Fruit fly (Drosophila melanogaster): ENCODE results near the gene sina.

Gene sina

DNA sequence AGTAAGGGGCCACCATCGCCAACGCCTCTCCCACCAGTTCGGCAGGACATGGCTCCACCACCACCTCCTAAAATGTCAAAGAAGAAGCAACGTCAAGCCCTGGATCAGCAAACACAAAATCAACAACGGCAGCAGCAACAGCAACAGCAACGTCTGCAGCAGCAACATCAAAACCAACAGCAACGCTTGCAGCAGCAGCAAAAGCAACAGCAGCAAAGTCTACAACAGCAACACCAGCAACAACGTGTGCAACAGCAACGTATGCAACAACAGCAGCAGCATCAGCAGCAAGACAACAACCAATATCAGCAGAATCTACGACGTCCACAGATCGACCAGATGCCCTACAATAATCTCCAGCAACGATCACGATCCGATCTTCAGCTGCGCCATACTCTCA is 2.0 kb upstream of the sina start:
- TF ChIP-seq Hr83 (GFP tag; optimal IDR thresholded peaks at IDR 0.05; ENCODE audit: poor library complexity, severe bottlenecking) (no peak), Dif (GFP tag; optimal IDR thresholded peaks at IDR 0.05; ENCODE audit: partially characterized antibody) (no peak), Dfd (GFP tag; optimal IDR thresholded peaks at IDR 0.05) (peak; percentile 90), Hr78 (GFP tag; optimal IDR thresholded peaks at IDR 0.05) (no peak)

DNA sequence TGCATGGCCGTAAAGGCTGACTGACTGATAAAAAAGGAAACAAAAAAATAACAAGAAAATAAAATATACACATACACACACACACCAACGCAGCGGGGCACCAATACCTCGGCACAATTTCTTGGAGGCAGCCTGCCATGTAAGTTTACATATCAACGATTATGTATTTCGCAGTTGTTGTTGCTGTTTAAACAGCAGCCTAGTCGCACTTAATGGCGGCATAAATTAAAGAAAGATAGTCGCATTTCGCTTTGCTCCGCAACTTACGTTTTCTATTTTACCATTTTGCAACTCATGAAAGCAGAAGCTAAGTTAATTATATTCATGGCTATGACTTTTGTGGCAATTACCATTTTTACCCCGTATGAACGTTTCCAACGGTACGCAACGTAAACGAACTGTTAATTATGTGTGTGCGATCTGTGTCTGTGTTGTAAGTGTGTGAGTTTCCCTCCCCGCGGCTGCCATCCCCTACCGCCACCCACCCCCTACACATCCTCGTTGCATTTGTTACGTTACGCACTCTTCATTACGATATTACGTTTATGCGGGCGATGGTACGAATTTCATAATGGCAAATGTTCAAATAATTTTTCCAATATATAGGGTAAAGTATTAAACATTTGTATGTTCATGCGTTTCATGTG is 959 bp downstream of the sina start:
- TF ChIP-seq CG32264 (GFP tag; optimal IDR thresholded peaks at IDR 0.05) = no peak

DNA sequence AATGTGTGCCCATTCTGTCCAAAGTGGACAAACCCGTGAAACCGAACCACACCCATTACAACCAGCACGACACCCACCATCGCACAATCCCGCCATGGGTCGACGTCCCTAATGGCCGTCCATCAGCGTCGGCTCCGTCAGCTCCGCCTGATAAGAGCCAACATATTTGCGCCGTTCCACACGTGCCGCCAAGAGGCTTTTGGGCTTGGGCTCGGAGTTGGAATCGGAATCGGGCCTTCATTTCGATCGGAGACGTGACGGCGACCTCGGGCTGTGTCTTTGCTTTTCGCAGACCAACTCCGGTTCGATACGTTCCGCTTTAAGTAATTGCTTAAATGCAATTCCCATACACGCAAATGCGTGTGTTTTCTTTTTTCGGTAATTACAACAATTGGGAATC is 1.7 kb downstream of the sina start:
- TF ChIP-seq dsf (GFP tag; optimal IDR thresholded peaks at IDR 0.05; ENCODE audit: borderline replicate concordance) (no peak), Dfd (GFP tag; optimal IDR thresholded peaks at IDR 0.05) (no peak), rgr (GFP tag; optimal IDR thresholded peaks at IDR 0.05) (no peak), Rel (GFP tag; optimal IDR thresholded peaks at IDR 0.05) (no peak), Rel (tag; optimal IDR thresholded peaks at IDR 0.05) (no peak), ey (GFP tag; optimal IDR thresholded peaks at IDR 0.05) (no peak), jim (GFP tag; optimal IDR thresholded peaks at IDR 0.05) (no peak), sv (GFP tag; optimal IDR thresholded peaks at IDR 0.05) (no peak), Hr78 (GFP tag; optimal IDR thresholded peaks at IDR 0.05) (no peak), foxo (GFP tag; optimal IDR thresholded peaks at IDR 0.05) (no peak), brk (GFP tag; optimal IDR thresholded peaks at IDR 0.05) (no peak), CrebA (GFP tag; optimal IDR thresholded peaks at IDR 0.05; ENCODE audit: borderline replicate concordance) (no peak)

DNA sequence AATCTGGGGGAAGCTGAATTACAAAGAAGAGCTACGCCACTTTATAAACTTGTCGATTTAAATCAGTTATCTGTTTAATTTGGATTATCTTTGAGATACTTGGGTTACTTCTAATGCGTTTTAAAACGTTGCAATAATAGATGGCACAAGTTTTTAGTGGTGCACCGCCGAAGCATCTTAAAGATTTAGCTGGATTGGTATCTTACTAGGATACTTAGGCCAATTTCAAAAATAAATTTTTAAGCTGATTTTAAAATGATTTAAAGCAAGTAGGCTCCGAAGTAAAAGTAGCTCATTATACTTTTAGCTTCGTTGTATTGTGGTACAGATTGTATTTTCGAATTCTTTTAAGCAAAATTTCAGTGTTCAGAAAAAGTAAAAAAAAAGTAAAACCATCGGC is 5.2 kb downstream of the sina start, which contains the start of gene sinah:
TSS of gene sinah (plus strand) at position 301 of the 400 bp plus-strand sequence.
- no peak for TF ChIP-seq Vsx2 (GFP tag; optimal IDR thresholded peaks at IDR 0.05; ENCODE audit: partially characterized antibody)
- no peak for TF ChIP-seq N (GFP tag; optimal IDR thresholded peaks at IDR 0.05)
- no peak for TF ChIP-seq ey (GFP tag; optimal IDR thresholded peaks at IDR 0.05)
- TF ChIP-seq psq (GFP tag; optimal IDR thresholded peaks at IDR 0.05) = no peak
- no peak for TF ChIP-seq HLH106 (tag; optimal IDR thresholded peaks at IDR 0.05)
- no peak for TF ChIP-seq dl (GFP tag; optimal IDR thresholded peaks at IDR 0.05; ENCODE audit: insufficient read depth in 1 of 2, partially characterized antibody in 2 of 2)
- no peak for TF ChIP-seq Dif (GFP tag; optimal IDR thresholded peaks at IDR 0.05; ENCODE audit: partially characterized antibody)
- no peak for TF ChIP-seq brk (GFP tag; optimal IDR thresholded peaks at IDR 0.05)
- TF ChIP-seq sv (GFP tag; optimal IDR thresholded peaks at IDR 0.05) = no peak
- no peak for TF ChIP-seq br (GFP tag; optimal IDR thresholded peaks at IDR 0.05)
- no peak for TF ChIP-seq dsf (GFP tag; optimal IDR thresholded peaks at IDR 0.05; ENCODE audit: borderline replicate concordance)
- no peak for TF ChIP-seq OdsH (GFP tag; optimal IDR thresholded peaks at IDR 0.05)
- no peak for TF ChIP-seq tai (GFP tag; optimal IDR thresholded peaks at IDR 0.05)
- no peak for TF ChIP-seq usp (GFP tag; optimal IDR thresholded peaks at IDR 0.05)
- no peak for TF ChIP-seq woc (GFP tag; optimal IDR thresholded peaks at IDR 0.05)

DNA sequence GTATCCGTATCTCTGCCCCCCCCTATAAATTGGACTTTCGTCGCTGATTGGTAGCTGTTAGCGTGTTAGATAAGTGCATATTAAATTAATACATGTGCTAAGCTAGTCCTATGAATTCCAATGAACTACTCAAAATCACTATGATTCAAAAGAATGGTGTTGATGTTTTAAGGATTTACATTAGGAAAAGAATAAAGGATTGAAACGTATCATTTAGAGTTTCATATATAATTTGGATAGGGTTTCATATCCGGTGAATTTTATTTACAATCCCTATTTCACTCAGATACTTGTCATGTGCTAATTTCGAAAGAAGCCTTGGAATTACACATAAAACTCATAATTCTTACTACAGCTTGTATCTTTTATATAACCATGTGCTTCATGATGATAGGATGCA is 6.8 kb downstream of the sina start, which contains the start of gene CG13029:
TSS of gene CG13029 (plus strand) at position 301 of the 400 bp plus-strand sequence.
- TF ChIP-seq tai (GFP tag; optimal IDR thresholded peaks at IDR 0.05) (no peak), Sp1 (GFP tag; optimal IDR thresholded peaks at IDR 0.05) (no peak), OdsH (GFP tag; optimal IDR thresholded peaks at IDR 0.05) (no peak), Hr83 (GFP tag; optimal IDR thresholded peaks at IDR 0.05; ENCODE audit: poor library complexity, severe bottlenecking) (no peak)

DNA sequence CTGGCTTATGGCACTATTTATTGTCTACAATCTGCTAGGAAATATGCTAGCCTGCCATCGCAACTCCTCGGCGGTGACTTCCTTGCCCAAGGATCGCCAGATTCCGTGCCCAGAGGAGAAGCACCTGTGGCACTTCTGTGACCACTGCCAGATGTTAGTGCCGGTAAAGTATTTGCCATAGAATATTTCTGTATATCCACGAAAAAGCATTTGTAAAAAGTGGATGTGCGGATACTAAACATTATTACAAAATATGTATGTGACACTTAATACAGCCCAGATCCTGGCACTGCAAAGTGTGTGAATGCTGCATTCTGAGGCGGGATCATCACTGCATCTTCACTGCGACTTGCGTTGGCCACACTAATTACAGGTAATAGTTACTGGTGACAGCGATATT is 7.3 kb downstream of the sina start:
- TF ChIP-seq rgr (GFP tag; optimal IDR thresholded peaks at IDR 0.05) (no peak), fru (GFP tag; optimal IDR thresholded peaks at IDR 0.05) (no peak), lola (GFP tag; optimal IDR thresholded peaks at IDR 0.05) (no peak), CrebA (GFP tag; optimal IDR thresholded peaks at IDR 0.05; ENCODE audit: borderline replicate concordance) (no peak), Hr83 (GFP tag; optimal IDR thresholded peaks at IDR 0.05; ENCODE audit: poor library complexity, severe bottlenecking) (no peak), psq (GFP tag; optimal IDR thresholded peaks at IDR 0.05) (no peak), foxo (GFP tag; optimal IDR thresholded peaks at IDR 0.05) (no peak)
